Worm (Caenorhabditis elegans): ENCODE measurements around the gene ced-8.
A peak's percentile ranks its signal among the peaks of the same experiment; 100 is the strongest.

ced-8 gene

DNA sequence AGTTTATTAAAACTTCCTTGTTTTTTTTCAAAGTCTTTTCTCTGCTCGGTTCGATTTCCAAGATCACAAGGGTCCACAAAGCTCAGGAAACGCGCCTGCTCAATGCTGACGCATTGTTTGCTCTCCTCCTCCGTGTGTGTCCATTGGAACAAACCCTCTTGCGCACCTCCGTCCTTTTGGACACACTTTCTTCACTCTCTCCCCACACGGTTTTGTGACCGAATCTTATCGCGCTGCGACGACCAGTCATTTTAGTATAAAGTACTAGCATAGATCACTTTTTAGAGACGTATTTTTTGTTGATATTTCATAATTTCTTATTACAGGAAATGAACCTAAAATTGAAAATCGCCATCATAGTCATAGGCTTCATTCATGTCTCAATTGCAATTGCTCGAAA lies 48.5 kb downstream of the ced-8 start (continued):
- TF ChIP-seq Y48G9A.11 (GFP tag; IDR thresholded peaks at IDR 0.05): no peak
- TF ChIP-seq lin-13 (GFP tag; optimal IDR thresholded peaks at IDR 0.05): peak; percentile 50
- TF ChIP-seq arid-1 (GFP tag; conservative IDR thresholded peaks at IDR 0.05): no peak
- TF ChIP-seq dpl-1 (GFP tag; optimal IDR thresholded peaks at IDR 0.05): peak; percentile 59
- TF ChIP-seq hlh-30 (tag; optimal IDR thresholded peaks at IDR 0.05; ENCODE audit: insufficient read depth): peak; percentile 87
- TF ChIP-seq nhr-111 (GFP tag; optimal IDR thresholded peaks at IDR 0.05): no peak
- TF ChIP-seq lin-1 (GFP tag; IDR thresholded peaks at IDR 0.05): no peak
- no peak for TF ChIP-seq egl-43 (GFP tag; IDR thresholded peaks at IDR 0.05)
- peak; percentile 84 for TF ChIP-seq nhr-28 (tag; optimal IDR thresholded peaks at IDR 0.05)
- TF ChIP-seq nhr-77 (tag; optimal IDR thresholded peaks at IDR 0.05): peak; percentile 73
- peak; percentile 26 for TF ChIP-seq ztf-7 (tag; optimal IDR thresholded peaks at IDR 0.05)
- TF ChIP-seq F37D6.2 (tag; optimal IDR thresholded peaks at IDR 0.05): peak; percentile 73
- peak in 1 of 2 experiments; percentile 96 for TF ChIP-seq unc-62 (GFP tag; optimal IDR thresholded peaks at IDR 0.05 in 1 of 2)
- TF ChIP-seq unc-62 (tag; optimal IDR thresholded peaks at IDR 0.05): no peak
- TF ChIP-seq aha-1 (tag): peak; percentile 99
- no peak for TF ChIP-seq zip-2 (tag; optimal IDR thresholded peaks at IDR 0.05)
- no peak for TF ChIP-seq zfp-3 (GFP tag; conservative IDR thresholded peaks at IDR 0.05)
- no peak for TF ChIP-seq T26A8.4 (GFP tag; IDR thresholded peaks at IDR 0.05)
- TF ChIP-seq ctbp-1 (GFP tag; IDR thresholded peaks at IDR 0.05): peak; percentile 63; the same call in 1 of the 2 replicates

DNA sequence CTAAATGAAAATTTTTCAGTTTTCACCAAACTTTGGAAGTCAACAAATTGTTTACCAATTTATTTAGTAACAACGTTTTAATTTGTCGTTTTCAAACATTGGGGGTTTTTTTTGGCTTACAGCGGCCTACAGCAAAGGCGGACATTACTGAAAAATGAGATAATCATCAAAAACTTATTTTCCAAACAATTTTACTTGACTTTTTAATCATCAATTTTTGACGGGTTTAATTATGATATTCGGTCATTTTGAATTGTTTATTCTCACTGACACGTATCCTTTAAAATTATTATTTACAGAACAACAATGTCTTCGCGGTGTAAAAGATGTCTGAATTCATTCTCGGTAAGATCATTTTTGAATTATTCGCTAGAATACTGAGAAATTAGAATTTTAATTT lies 49.2 kb downstream of the ced-8 start, which contains the start of gene F40B5.2:
Gene F40B5.2 (plus strand): TSS at position 301 of the 400 bp plus-strand sequence.
- TF ChIP-seq hif-1 (tag; optimal IDR thresholded peaks at IDR 0.05) (no peak), nhr-28 (tag; optimal IDR thresholded peaks at IDR 0.05) (no peak), F26F4.8 (GFP tag; conservative IDR thresholded peaks at IDR 0.05) (no peak), zip-2 (tag; optimal IDR thresholded peaks at IDR 0.05) (no peak), T26A8.4 (GFP tag; IDR thresholded peaks at IDR 0.05) (no peak), lim-7 (GFP tag; IDR thresholded peaks at IDR 0.05) (no peak), jun-1 (tag; optimal IDR thresholded peaks at IDR 0.05) (no peak), dmd-6 (GFP tag; IDR thresholded peaks at IDR 0.05) (no peak), ceh-82 (tag; optimal IDR thresholded peaks at IDR 0.05) (no peak), tag-97 (GFP tag; IDR thresholded peaks at IDR 0.05) (no peak), zag-1 (tag; optimal IDR thresholded peaks at IDR 0.05) (no peak), daf-19 (GFP tag; conservative IDR thresholded peaks at IDR 0.05) (no peak), sdz-12 (GFP tag; optimal IDR thresholded peaks at IDR 0.05) (no peak), ces-1 (GFP tag; optimal IDR thresholded peaks at IDR 0.05) (no peak), lin-29 (GFP tag; IDR thresholded peaks at IDR 0.05) (no peak), egl-27 (tag; optimal IDR thresholded peaks at IDR 0.05) (no peak), lin-15B (tag; optimal IDR thresholded peaks at IDR 0.05) (no peak), nhr-42 (GFP tag; IDR thresholded peaks at IDR 0.05) (no peak)

Measured in whole organism, L4 larva.